Fruit fly (Drosophila melanogaster) whole organism, embryonic: ENCODE data around the gene Antdh.

ENCODE experiments used
- Bdp1 ChIP-seq: fragments of 200-800 bp; sonication (Bioruptor generic); optimal IDR thresholded peaks from 3 replicates; lab custom pipeline; 2016; ENCODE audit warnings: missing biosample characterization, missing genetic modification characterization
- CG10267 ChIP-seq: fragments of 200-800 bp; sonication (Bioruptor generic); optimal IDR thresholded peaks from 2 replicates; lab custom pipeline; 2018; ENCODE audit warnings: missing biosample characterization, mild to moderate bottlenecking, missing genetic modification characterization, moderate library complexity
- CG10274 ChIP-seq: fragments of 200-800 bp; sonication (Bioruptor generic); optimal IDR thresholded peaks from 3 replicates; lab custom pipeline; 2017; ENCODE audit warnings: missing biosample characterization, mild to moderate bottlenecking, missing genetic modification characterization
- CG10321 ChIP-seq: fragments of 200-800 bp; sonication (Bioruptor generic); IDR thresholded peaks from 2 replicates; pipeline ENCODE4 v1.3.6; 2022; ENCODE audit warnings: missing biosample characterization, missing genetic modification characterization
- CG11504 ChIP-seq: fragments of 200-800 bp; sonication (Bioruptor generic); optimal IDR thresholded peaks from 3 replicates; lab custom pipeline; 2019; ENCODE audit warnings: missing biosample characterization, mild to moderate bottlenecking, missing genetic modification characterization, moderate library complexity
- CG11695 ChIP-seq: fragments of 200-800 bp; sonication (Bioruptor generic); IDR thresholded peaks from 3 replicates; pipeline ENCODE4 v1.3.6; 2022; ENCODE audit warnings: missing biosample characterization, missing genetic modification characterization
- CG1233 ChIP-seq: fragments of 200-800 bp; sonication (Bioruptor generic); optimal IDR thresholded peaks from 4 replicates; lab custom pipeline; 2018; ENCODE audit warnings: missing biosample characterization, mild to moderate bottlenecking, missing genetic modification characterization
- CG16813 ChIP-seq: fragments of 200-800 bp; sonication (Bioruptor generic); IDR thresholded peaks from 3 replicates; pipeline ENCODE4 v1.3.6; 2022; ENCODE audit warnings: missing biosample characterization, missing genetic modification characterization; ENCODE audit not compliant: partially characterized antibody
- CG17361 ChIP-seq: fragments of 200-800 bp; sonication (Bioruptor generic); IDR thresholded peaks from 3 replicates; pipeline ENCODE4 v1.3.6; 2022; ENCODE audit warnings: missing biosample characterization, missing genetic modification characterization
- CG17385 ChIP-seq: fragments of 200-800 bp; sonication (Bioruptor generic); optimal IDR thresholded peaks from 3 replicates; lab custom pipeline; 2018; ENCODE audit warnings: missing biosample characterization, mild to moderate bottlenecking, missing genetic modification characterization
- CG18476 ChIP-seq: fragments of 200-800 bp; sonication (Bioruptor generic); optimal IDR thresholded peaks from 2 replicates; lab custom pipeline; 2016; ENCODE audit warnings: missing biosample characterization, mild to moderate bottlenecking, missing genetic modification characterization
- CG18599 ChIP-seq: fragments of 200-800 bp; sonication (Bioruptor generic); optimal IDR thresholded peaks from 3 replicates; lab custom pipeline; 2017; ENCODE audit warnings: missing biosample characterization, missing genetic modification characterization, mild to moderate bottlenecking, moderate library complexity, missing genetic modification reagents
- CG2199 ChIP-seq: fragments of 200-800 bp; sonication (Bioruptor generic); IDR thresholded peaks from 3 replicates; pipeline ENCODE4 v1.3.6; 2022; ENCODE audit warnings: missing biosample characterization, missing genetic modification characterization
- CG2678 ChIP-seq: fragments of 200-800 bp; sonication (Bioruptor generic); optimal IDR thresholded peaks from 3 replicates; lab custom pipeline; 2019; ENCODE audit warnings: missing biosample characterization, mild to moderate bottlenecking, missing genetic modification characterization, moderate library complexity
- CG2712 ChIP-seq: fragments of 200-800 bp; optimal IDR thresholded peaks from 3 replicates; lab custom pipeline; 2019; ENCODE audit warnings: missing biosample characterization, mild to moderate bottlenecking, missing genetic modification characterization, moderate library complexity
- CG31388 ChIP-seq: fragments of 200-800 bp; sonication (Bioruptor generic); optimal IDR thresholded peaks from 2 replicates; lab custom pipeline; 2016; ENCODE audit warnings: missing biosample characterization, missing genetic modification characterization
- CG31441 ChIP-seq: fragments of 200-800 bp; sonication (Bioruptor generic); IDR thresholded peaks from 2 replicates; pipeline ENCODE4 v1.3.6; 2022; ENCODE audit warnings: missing biosample characterization, missing genetic modification characterization
- CG3995 ChIP-seq: fragments of 200-800 bp; sonication (Bioruptor generic); optimal IDR thresholded peaks from 3 replicates; lab custom pipeline; 2016; ENCODE audit warnings: missing biosample characterization, missing genetic modification characterization
- CG6683 ChIP-seq: fragments of 200-800 bp; sonication (Bioruptor generic); optimal IDR thresholded peaks from 2 replicates; lab custom pipeline; 2017; ENCODE audit warnings: missing biosample characterization, mild to moderate bottlenecking, missing genetic modification characterization, missing genetic modification reagents
- CG7556 ChIP-seq: fragments of 200-800 bp; sonication (Bioruptor generic); optimal IDR thresholded peaks from 2 replicates; lab custom pipeline; 2017; ENCODE audit warnings: missing biosample characterization, mild to moderate bottlenecking, missing genetic modification characterization
- CG7745 ChIP-seq: fragments of 200-800 bp; sonication (Bioruptor generic); optimal IDR thresholded peaks from 2 replicates; lab custom pipeline; 2018; ENCODE audit warnings: missing biosample characterization, mild to moderate bottlenecking, missing genetic modification characterization, moderate library complexity
- D19B ChIP-seq: fragments of 200-800 bp; sonication (Bioruptor generic); optimal IDR thresholded peaks from 2 replicates; lab custom pipeline; 2017; ENCODE audit warnings: missing biosample characterization, mild to moderate bottlenecking, missing genetic modification characterization
- Dek ChIP-seq: fragments of 200-800 bp; sonication (Bioruptor generic); optimal IDR thresholded peaks from 3 replicates; lab custom pipeline; 2019; ENCODE audit warnings: missing biosample characterization, mild to moderate bottlenecking, missing genetic modification characterization, moderate library complexity
- Dp ChIP-seq: fragments of 200-800 bp; sonication (Bioruptor generic); optimal IDR thresholded peaks from 2 replicates; lab custom pipeline; 2018; ENCODE audit warnings: missing biosample characterization, mild to moderate bottlenecking, missing genetic modification characterization, moderate library complexity
- Dref ChIP-seq: fragments of 200-800 bp; sonication (Bioruptor generic); IDR thresholded peaks from 2 replicates; pipeline ENCODE4 v1.3.6; 2022; ENCODE audit warnings: missing biosample characterization, missing genetic modification characterization
- E2f2 ChIP-seq: fragments of 200-800 bp; sonication (Bioruptor generic); IDR thresholded peaks from 2 replicates; pipeline ENCODE4 v1.3.6; 2022; ENCODE audit warnings: missing biosample characterization, missing genetic modification characterization
- HLH4C ChIP-seq: fragments of 200-800 bp; sonication (Bioruptor generic); IDR thresholded peaks from 3 replicates; pipeline ENCODE4 v1.3.6; 2022; ENCODE audit warnings: missing biosample characterization, missing genetic modification characterization; ENCODE audit not compliant: partially characterized antibody
- NFAT ChIP-seq: fragments of 200-800 bp; sonication (Bioruptor generic); IDR thresholded peaks from 2 replicates; pipeline ENCODE4 v1.3.6; 2022; ENCODE audit warnings: missing biosample characterization, missing genetic modification characterization
- Scr ChIP-seq: fragments of 200-800 bp; sonication (Bioruptor generic); IDR thresholded peaks from 2 replicates; pipeline ENCODE4 v1.3.6; 2022; ENCODE audit warnings: missing biosample characterization, missing genetic modification characterization; ENCODE audit not compliant: partially characterized antibody
- Trl ChIP-seq, 3 experiments: fragments of >200 bp in 2 of 3; fragments of 200-800 bp in 1 of 3; sonication (Bioruptor generic) in 1 of 3; optimal IDR thresholded peaks; 2 replicates in 1 of 3; 3 replicates in 2 of 3; lab custom pipeline; 2016 to 2017; ENCODE audit warnings: missing biosample characterization in 1 of 3, missing genetic modification characterization in 1 of 3
- amos ChIP-seq: fragments of 200-800 bp; sonication (Bioruptor generic); IDR thresholded peaks from 2 replicates; pipeline ENCODE4 v1.3.6; 2022; ENCODE audit warnings: missing biosample characterization, missing genetic modification characterization; ENCODE audit not compliant: partially characterized antibody
- da ChIP-seq: fragments of 200-800 bp; sonication (Bioruptor generic); optimal IDR thresholded peaks from 2 replicates; lab custom pipeline; 2016; ENCODE audit warnings: missing biosample characterization, missing genetic modification characterization
- exex ChIP-seq: fragments of 200-800 bp; sonication (Bioruptor generic); optimal IDR thresholded peaks from 4 replicates; lab custom pipeline; 2018; ENCODE audit warnings: missing biosample characterization, mild to moderate bottlenecking, missing genetic modification characterization, moderate library complexity
- fd3F ChIP-seq: fragments of 200-800 bp; sonication (Bioruptor generic); optimal IDR thresholded peaks from 2 replicates; lab custom pipeline; 2018; ENCODE audit warnings: missing biosample characterization, mild to moderate bottlenecking, missing genetic modification characterization, moderate library complexity
- fru ChIP-seq: fragments of >200 bp; optimal IDR thresholded peaks from 2 replicates; lab custom pipeline; 2017
- grau ChIP-seq: fragments of 200-800 bp; optimal IDR thresholded peaks from 3 replicates; lab custom pipeline; 2019; ENCODE audit warnings: missing biosample characterization, mild to moderate bottlenecking, missing genetic modification characterization, moderate library complexity
- gro ChIP-seq: fragments of 200-800 bp; sonication (Bioruptor generic); optimal IDR thresholded peaks from 2 replicates; lab custom pipeline; 2016; ENCODE audit warnings: missing biosample characterization, missing genetic modification characterization
- inv ChIP-seq: fragments of 200-800 bp; sonication (Bioruptor generic); IDR thresholded peaks from 2 replicates; pipeline ENCODE4 v1.3.6; 2022; ENCODE audit warnings: missing biosample characterization, missing genetic modification characterization; ENCODE audit not compliant: partially characterized antibody
- jing ChIP-seq: fragments of 200-800 bp; sonication (Bioruptor generic); optimal IDR thresholded peaks from 2 replicates; lab custom pipeline; 2018; ENCODE audit warnings: missing biosample characterization, mild to moderate bottlenecking, missing genetic modification characterization
- lbe ChIP-seq: fragments of 200-800 bp; sonication (Bioruptor generic); optimal IDR thresholded peaks from 2 replicates; lab custom pipeline; 2016; ENCODE audit warnings: missing biosample characterization, mild to moderate bottlenecking, missing genetic modification characterization
- nerfin-1 ChIP-seq: fragments of 200-800 bp; sonication (Bioruptor generic); optimal IDR thresholded peaks from 3 replicates; lab custom pipeline; 2019; ENCODE audit warnings: missing biosample characterization, mild to moderate bottlenecking, missing genetic modification characterization, moderate library complexity
- prd ChIP-seq, 3 experiments: fragments of >200 bp in 2 of 3; fragments of 200-800 bp in 1 of 3; sonication (Bioruptor generic) in 1 of 3; optimal IDR thresholded peaks in 2 of 3; IDR thresholded peaks in 1 of 3; 2 replicates in 2 of 3; 3 replicates in 1 of 3; pipeline versions ENCODE4 v1.3.6 to Lab custom; 2017 to 2022; ENCODE audit warnings: missing biosample characterization in 1 of 3, missing genetic modification characterization in 1 of 3
- pzg ChIP-seq: fragments of 200-800 bp; sonication (Bioruptor generic); optimal IDR thresholded peaks from 3 replicates; lab custom pipeline; 2018; ENCODE audit warnings: missing biosample characterization, mild to moderate bottlenecking, missing genetic modification characterization, moderate library complexity
- ro ChIP-seq: fragments of 200-800 bp; sonication (Bioruptor generic); IDR thresholded peaks from 2 replicates; pipeline ENCODE4 v1.3.6; 2022; ENCODE audit warnings: missing biosample characterization, missing genetic modification characterization
- sd ChIP-seq: fragments of 200-800 bp; sonication (Bioruptor generic); optimal IDR thresholded peaks from 3 replicates; lab custom pipeline; 2018; ENCODE audit warnings: missing biosample characterization, mild to moderate bottlenecking, missing genetic modification characterization, moderate library complexity
- sens-2 ChIP-seq: fragments of 200-800 bp; sonication (Bioruptor generic); IDR thresholded peaks from 2 replicates; pipeline ENCODE4 v1.3.6; 2022; ENCODE audit warnings: missing biosample characterization, missing genetic modification characterization
- vnd ChIP-seq: fragments of 200-800 bp; sonication (Bioruptor generic); IDR thresholded peaks from 3 replicates; pipeline ENCODE4 v1.3.6; 2022; ENCODE audit warnings: missing biosample characterization, missing genetic modification characterization; ENCODE audit not compliant: partially characterized antibody
- zfh2 ChIP-seq: fragments of 200-800 bp; sonication (Bioruptor generic); optimal IDR thresholded peaks from 2 replicates; lab custom pipeline; 2016; ENCODE audit warnings: missing biosample characterization, missing genetic modification characterization

Antdh gene

DNA sequence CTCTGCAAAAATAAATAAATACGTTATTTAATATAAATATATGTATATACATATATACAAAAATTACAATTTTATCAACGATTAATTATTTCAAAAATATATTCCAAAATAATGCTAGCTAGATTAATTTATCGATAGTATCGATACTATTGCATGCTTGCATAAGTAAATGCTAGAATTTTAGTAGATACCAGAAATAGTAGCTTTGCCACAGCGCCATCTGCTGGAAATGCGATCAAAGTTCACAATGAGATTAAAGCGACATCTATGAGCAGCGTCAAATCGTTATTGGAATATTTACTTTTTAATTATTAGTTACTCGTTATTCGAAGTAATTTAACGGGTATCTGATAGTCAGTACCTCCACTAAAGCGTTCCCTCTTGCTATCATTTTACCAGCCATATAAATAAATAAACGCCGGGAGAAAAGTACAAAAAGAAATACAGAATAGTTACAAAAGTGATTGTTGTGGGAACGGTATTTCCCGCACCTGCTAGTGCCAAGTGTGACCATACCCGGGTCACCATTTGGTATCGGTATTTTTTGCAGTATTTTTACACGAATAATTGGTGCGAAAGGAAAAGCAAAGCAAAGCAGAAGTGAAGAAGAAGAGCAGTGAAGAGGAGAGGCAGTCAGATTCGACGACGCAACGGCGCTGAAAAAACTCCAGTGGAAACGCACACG lies 14.9 kb downstream of the Antdh start, which contains the start of the genes rtv and Dlic (continued):
- TF ChIP-seq sd (tag; lab: Kevin White, UChicago): peak; percentile 57
- peak; percentile 96 for TF ChIP-seq CG3995
- TF ChIP-seq CG17385 (GFP tag; lab: Kevin White, UChicago): peak; percentile 92
- no peak for TF ChIP-seq CG11695 (GFP tag; lab: Robert Waterston, UW)
- no peak for TF ChIP-seq prd (optimal IDR thresholded peaks at IDR 0.05; lab: Kevin White, UChicago)
- TF ChIP-seq prd (GFP tag; IDR thresholded peaks at IDR 0.05; lab: Robert Waterston, UW): 0 out of 3 replicates have a peak, but pooled peaks have one; percentile 16
- peak; percentile 48; the same call in 1 of the 2 replicates for TF ChIP-seq E2f2
- TF ChIP-seq CG10321 (GFP tag; lab: Robert Waterston, UW): no peak
- TF ChIP-seq ro: no peak
- peak; percentile 45; the same call in 1 of the 3 replicates for TF ChIP-seq vnd (GFP tag; lab: Robert Waterston, UW)
- no peak for TF ChIP-seq Dek (tag; lab: Kevin White, UChicago)
- TF ChIP-seq lbe: no peak
- TF ChIP-seq Dp (GFP tag; lab: Kevin White, UChicago): peak; percentile 50
- TF ChIP-seq CG18599 (GFP tag; lab: Kevin White, UChicago): no peak
- TF ChIP-seq CG18476: no peak
- no peak for TF ChIP-seq CG2199 (GFP tag; lab: Robert Waterston, UW)
- TF ChIP-seq D19B (GFP tag; lab: Kevin White, UChicago): peak; percentile 57
- peak; percentile 48; the same call in 2 of the 3 replicates for TF ChIP-seq CG17361 (GFP tag; lab: Robert Waterston, UW)
- TF ChIP-seq Trl (optimal IDR thresholded peaks at IDR 0.05; lab: Kevin White, UChicago): no peak
- TF ChIP-seq Trl (GFP tag; optimal IDR thresholded peaks at IDR 0.05; lab: Kevin White, UChicago): peak; percentile 10
- TF ChIP-seq pzg (GFP tag; lab: Kevin White, UChicago): peak; percentile 63
- peak; percentile 74 for TF ChIP-seq nerfin-1 (tag; lab: Kevin White, UChicago)
- peak; percentile 73 for TF ChIP-seq CG16813
- peak; percentile 21 for TF ChIP-seq grau
- no peak for TF ChIP-seq zfh2 (GFP tag; lab: Kevin White, UChicago)
- TF ChIP-seq jing (GFP tag; lab: Kevin White, UChicago): no peak
- TF ChIP-seq NFAT (GFP tag; lab: Robert Waterston, UW): peak; percentile 43; the same call in 1 of the 2 replicates
- TF ChIP-seq Scr (GFP tag; lab: Robert Waterston, UW): peak; percentile 81
- TF ChIP-seq sens-2: no peak
- TF ChIP-seq CG1233 (GFP tag; lab: Kevin White, UChicago): peak; percentile 17
- TF ChIP-seq CG31441: peak; percentile 63; the same call in 1 of the 2 replicates
- no peak for TF ChIP-seq fru (lab: Kevin White, UChicago)
- no peak for TF ChIP-seq CG10274 (GFP tag; lab: Kevin White, UChicago)
- TF ChIP-seq CG10267 (tag; lab: Kevin White, UChicago): peak; percentile 49
- no peak for TF ChIP-seq gro (GFP tag; lab: Kevin White, UChicago)
- no peak for TF ChIP-seq CG7745 (tag; lab: Kevin White, UChicago)
- TF ChIP-seq Dref (GFP tag; lab: Robert Waterston, UW): peak; percentile 60
- no peak for TF ChIP-seq CG6683 (GFP tag; lab: Kevin White, UChicago)
- TF ChIP-seq CG2678 (tag; lab: Kevin White, UChicago): peak; percentile 3
- no peak for TF ChIP-seq da (GFP tag; lab: Kevin White, UChicago)
- peak; percentile 63 for TF ChIP-seq inv
- TF ChIP-seq CG2712: peak; percentile 65
- TF ChIP-seq CG7556 (GFP tag; lab: Kevin White, UChicago): no peak
- no peak for TF ChIP-seq fd3F (GFP tag; lab: Kevin White, UChicago)
- TF ChIP-seq HLH4C (GFP tag; lab: Robert Waterston, UW): peak; percentile 62
- peak; percentile 76 for TF ChIP-seq amos
- TF ChIP-seq CG31388: no peak
- no peak for TF ChIP-seq Bdp1 (GFP tag; lab: Kevin White, UChicago)
- TF ChIP-seq CG11504 (tag; lab: Kevin White, UChicago): peak; percentile 44
- TF ChIP-seq exex: peak; percentile 20
